Worm (Caenorhabditis elegans): ENCODE results near the gene ZK1307.9.

- TF ChIP-seq rnt-1 (tag; optimal IDR thresholded peaks at IDR 0.05) (no peak), egl-27 (tag; optimal IDR thresholded peaks at IDR 0.05) (no peak), lin-39 (tag; optimal IDR thresholded peaks at IDR 0.05) (no peak)
These were observed 3.6 kb downstream of the ZK1307.9 start, which contains the start of gene ZK1307.3 for ce11 chrII:9652919-9653318.

All from whole organism, L1 larva.